Worm (Caenorhabditis elegans): ENCODE results near the gene Y50D4C.12.

Gene Y50D4C.12

DNA sequence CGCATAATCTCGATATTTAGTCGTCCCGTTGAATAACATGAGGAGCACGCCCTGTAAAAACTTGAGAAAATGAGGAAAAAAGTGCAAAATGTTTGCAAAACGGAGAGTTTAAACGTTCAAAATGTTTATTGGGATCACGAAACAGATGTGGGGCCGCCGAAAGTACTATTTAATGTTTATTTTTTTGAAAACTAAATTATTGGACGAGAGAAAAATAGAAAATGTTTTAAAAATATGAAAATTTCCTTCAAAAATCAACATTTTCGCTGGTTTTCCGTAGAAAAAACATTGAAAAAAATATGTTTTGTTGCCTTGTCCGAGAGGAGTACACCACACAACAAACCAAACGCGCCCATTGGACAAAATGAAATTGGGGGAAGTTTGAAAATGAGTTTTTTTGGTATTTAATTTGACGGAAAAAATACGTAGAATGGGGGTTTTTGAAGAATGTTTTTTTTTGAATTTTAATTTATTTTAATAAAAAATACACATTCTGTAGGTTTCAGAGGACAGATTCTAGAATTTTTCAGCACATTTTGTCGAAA, 17.6 kb upstream of the Y50D4C.12 start, which contains the start of gene sqv-6:
Gene sqv-6, minus strand, starts transcription at position 51 of the 545 bp plus-strand sequence.
- TF ChIP-seq nfya-1 (tag; optimal IDR thresholded peaks at IDR 0.05): peak; percentile 77
- no peak for TF ChIP-seq nhr-11 (tag; optimal IDR thresholded peaks at IDR 0.05)
- TF ChIP-seq pax-1 (tag; optimal IDR thresholded peaks at IDR 0.05): peak; percentile 0

DNA sequence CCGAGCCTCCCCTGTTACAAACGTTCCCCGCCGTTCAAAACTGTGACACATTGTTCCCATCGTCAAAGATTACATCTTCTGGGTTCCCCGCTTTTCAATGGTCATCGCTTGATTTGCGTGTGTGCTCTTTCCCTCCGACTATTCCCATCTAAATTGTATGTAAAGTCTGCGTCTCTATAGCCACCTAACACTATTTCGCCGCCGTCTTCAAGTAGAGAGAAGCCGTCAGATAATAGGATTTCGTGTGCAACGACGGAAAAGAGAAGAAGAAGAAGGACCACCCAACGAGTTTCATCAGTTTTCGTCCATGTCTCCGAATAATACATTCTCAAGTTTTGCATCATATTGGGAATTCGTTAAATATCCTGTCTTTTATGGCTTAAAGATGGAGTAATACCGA, 16.2 kb upstream of the Y50D4C.12 start:
- TF ChIP-seq hlh-13 (GFP tag; optimal IDR thresholded peaks at IDR 0.05) (no peak), madf-2 (tag; optimal IDR thresholded peaks at IDR 0.05) (no peak), K02D7.2 (tag; optimal IDR thresholded peaks at IDR 0.05) (no peak), F13H6.1 (tag; optimal IDR thresholded peaks at IDR 0.05) (no peak), unc-86 (tag; optimal IDR thresholded peaks at IDR 0.05) (peak; percentile 11), zip-5 (tag; optimal IDR thresholded peaks at IDR 0.05) (no peak), K09A11.1 (tag; optimal IDR thresholded peaks at IDR 0.05; ENCODE audit: insufficient read depth) (no peak), mec-3 (tag; optimal IDR thresholded peaks at IDR 0.05; ENCODE audit: borderline replicate concordance) (no peak), ceh-48 (tag; optimal IDR thresholded peaks at IDR 0.05) (peak; percentile 16), nfya-1 (tag; optimal IDR thresholded peaks at IDR 0.05) (peak; percentile 50), pha-2 (tag; optimal IDR thresholded peaks at IDR 0.05) (no peak), fkh-6 (tag; optimal IDR thresholded peaks at IDR 0.05) (no peak), unc-42 (tag; optimal IDR thresholded peaks at IDR 0.05) (peak; percentile 99), ceh-31 (tag; optimal IDR thresholded peaks at IDR 0.05) (peak; percentile 75), nhr-11 (tag; optimal IDR thresholded peaks at IDR 0.05) (no peak), pha-4 (tag; optimal IDR thresholded peaks at IDR 0.05) (no peak)

DNA sequence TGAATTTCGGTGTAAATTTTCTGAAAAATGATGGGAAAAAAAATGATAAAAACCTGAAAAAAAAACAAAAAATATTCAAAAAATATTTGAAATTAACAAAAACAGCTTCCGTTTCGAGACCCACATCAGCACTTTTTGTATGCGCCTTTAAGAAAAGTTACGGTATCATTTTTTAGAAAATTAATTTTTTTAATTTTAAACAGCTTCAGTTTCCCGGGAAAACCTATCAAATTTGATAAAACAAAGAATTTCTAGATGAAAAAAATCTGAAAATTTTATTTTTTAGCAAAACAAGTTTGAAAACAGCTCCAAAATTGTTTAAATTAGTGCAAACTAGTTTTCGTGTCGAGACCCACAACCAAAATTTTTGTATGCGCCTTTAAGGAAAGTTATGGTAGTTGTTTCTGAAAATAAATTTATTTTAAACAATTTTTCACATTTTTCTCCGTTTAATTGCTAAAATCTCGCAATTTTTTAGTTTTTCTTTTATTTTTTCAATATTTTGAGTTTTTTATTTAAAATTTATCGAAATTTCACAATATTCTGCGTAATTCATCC, 13.3 kb upstream of the Y50D4C.12 start:
- no peak for TF ChIP-seq fkh-6 (tag; optimal IDR thresholded peaks at IDR 0.05)
- no peak for TF ChIP-seq mec-3 (tag; optimal IDR thresholded peaks at IDR 0.05; ENCODE audit: borderline replicate concordance)
- TF ChIP-seq rnt-1 (tag; optimal IDR thresholded peaks at IDR 0.05): no peak
- TF ChIP-seq unc-55 (GFP tag; optimal IDR thresholded peaks at IDR 0.05): no peak

DNA sequence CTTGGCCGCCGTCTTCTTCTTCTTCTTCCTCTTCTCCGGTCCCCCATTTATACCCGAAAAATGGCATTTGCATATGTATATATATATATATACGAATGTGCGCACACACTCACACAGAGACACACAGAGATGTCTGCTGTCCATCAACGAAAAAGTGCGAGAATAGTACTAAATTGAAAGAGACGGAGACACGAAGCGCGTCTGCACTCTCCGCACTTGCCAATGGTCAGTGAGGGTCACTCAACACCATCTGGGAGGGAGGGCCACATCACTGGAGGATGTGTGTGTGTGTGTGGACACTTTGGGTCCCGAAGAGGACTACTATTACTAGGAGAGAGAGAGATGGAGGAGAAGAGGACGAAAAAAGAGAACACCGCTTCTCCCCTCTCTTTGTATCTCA, 7.2 kb upstream of the Y50D4C.12 start:
- TF ChIP-seq ceh-24 (tag; optimal IDR thresholded peaks at IDR 0.05) (no peak), T23F11.4 (GFP tag; optimal IDR thresholded peaks at IDR 0.05) (no peak), ceh-34 (tag; optimal IDR thresholded peaks at IDR 0.05) (peak; percentile 79), C38D4.7 (GFP tag; optimal IDR thresholded peaks at IDR 0.05) (no peak), che-1 (tag; optimal IDR thresholded peaks at IDR 0.05) (no peak), ceh-48 (tag; optimal IDR thresholded peaks at IDR 0.05) (no peak), F13H6.1 (tag; optimal IDR thresholded peaks at IDR 0.05) (peak; percentile 69), eyg-1 (tag; optimal IDR thresholded peaks at IDR 0.05) (peak; percentile 49), zip-5 (tag; optimal IDR thresholded peaks at IDR 0.05) (no peak), ceh-6 (GFP tag; optimal IDR thresholded peaks at IDR 0.05) (no peak), sox-2 (GFP tag; IDR thresholded peaks at IDR 0.05) (no peak), madf-2 (tag; optimal IDR thresholded peaks at IDR 0.05) (no peak), pqm-1 (tag; optimal IDR thresholded peaks at IDR 0.05) (no peak), ceh-18 (tag; optimal IDR thresholded peaks at IDR 0.05) (peak; percentile 18), dve-1 (tag; optimal IDR thresholded peaks at IDR 0.05) (no peak), syd-9 (tag; optimal IDR thresholded peaks at IDR 0.05) (peak; percentile 18), lim-6 (tag; optimal IDR thresholded peaks at IDR 0.05) (no peak), hlh-15 (tag; optimal IDR thresholded peaks at IDR 0.05) (no peak), pros-1 (tag; optimal IDR thresholded peaks at IDR 0.05) (no peak), sox-4 (tag; optimal IDR thresholded peaks at IDR 0.05) (no peak), C08G9.2 (tag; optimal IDR thresholded peaks at IDR 0.05) (no peak), pag-3 (tag; optimal IDR thresholded peaks at IDR 0.05; ENCODE audit: borderline replicate concordance) (no peak), ets-4 (tag; optimal IDR thresholded peaks at IDR 0.05) (no peak), unc-55 (GFP tag; optimal IDR thresholded peaks at IDR 0.05) (peak; percentile 97), ceh-30 (tag; optimal IDR thresholded peaks at IDR 0.05) (peak; percentile 7), npax-4 (tag; optimal IDR thresholded peaks at IDR 0.05) (no peak), lin-11 (tag; optimal IDR thresholded peaks at IDR 0.05) (no peak), hlh-13 (GFP tag; optimal IDR thresholded peaks at IDR 0.05) (no peak), sdc-2 (tag; optimal IDR thresholded peaks at IDR 0.05) (peak; percentile 25), hlh-30 (tag; optimal IDR thresholded peaks at IDR 0.05; ENCODE audit: insufficient read depth) (peak; percentile 34), ref-2 (tag; optimal IDR thresholded peaks at IDR 0.05) (peak; percentile 54), pha-2 (tag; optimal IDR thresholded peaks at IDR 0.05) (peak; percentile 28), unc-42 (tag; optimal IDR thresholded peaks at IDR 0.05) (peak; percentile 13), dmd-4 (tag; optimal IDR thresholded peaks at IDR 0.05; ENCODE audit: borderline replicate concordance) (no peak)
